Fruit fly (Drosophila melanogaster) Kc167 (cell line): ENCODE data around the gene AsnS.

Source experiments
- Myc ChIP-seq: fragments of >200 bp; optimal IDR thresholded peaks from 2 replicates; lab custom pipeline; 2017; ENCODE audit warnings: missing external identifiers
- Sin3A ChIP-seq: fragments of >200 bp; optimal IDR thresholded peaks from 2 replicates; lab custom pipeline; 2018; ENCODE audit warnings: missing external identifiers
- h ChIP-seq: fragments of >200 bp; optimal IDR thresholded peaks from 3 replicates; lab custom pipeline; 2018; ENCODE audit warnings: missing external identifiers
- psq ChIP-seq: fragments of >200 bp; optimal IDR thresholded peaks from 2 replicates; lab custom pipeline; 2017; ENCODE audit warnings: missing external identifiers
- ttk ChIP-seq: sonication (Bioruptor generic); optimal IDR thresholded peaks from 2 replicates; lab custom pipeline; 2017; ENCODE audit warnings: missing external identifiers

DNA sequence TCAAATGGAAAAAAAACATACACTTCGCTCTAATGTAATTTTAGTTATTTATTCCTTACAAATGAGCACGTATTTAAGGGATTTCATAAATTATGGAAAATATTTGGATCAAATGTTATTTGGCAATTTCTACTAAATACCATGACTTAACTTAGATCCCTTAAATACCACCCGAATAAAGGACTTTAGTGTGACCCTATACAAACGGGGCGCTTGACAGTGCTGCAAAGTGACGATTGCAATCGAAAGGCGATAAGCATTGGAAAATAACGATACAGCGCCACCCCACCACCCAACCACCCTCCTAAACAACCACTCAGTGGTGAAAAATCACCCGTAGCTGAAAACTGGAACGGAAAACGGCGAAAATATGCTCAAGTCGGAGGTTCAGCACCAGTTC is 41.5 kb upstream of the AsnS start, which contains the start of gene ICA69:
- TF ChIP-seq psq: no peak
- no peak for TF ChIP-seq Sin3A (lab: Kevin White, UChicago)
- TF ChIP-seq h (lab: Kevin White, UChicago): no peak
- no peak for TF ChIP-seq Myc (lab: Kevin White, UChicago)
- TF ChIP-seq ttk (lab: Kevin White, UChicago): no peak
